Worm (Caenorhabditis elegans) whole organism, L3 larva: ENCODE results near the gene lon-3.

ENCODE experiments used
- R02D3.7 ChIP-seq: fragments of 150-350 bp; optimal IDR thresholded peaks from 2 replicates; lab custom pipeline; 2014; ENCODE audit warnings: missing biosample characterization, missing genetic modification characterization
- ZK546.5 ChIP-seq: sonication (generic microtip); optimal IDR thresholded peaks from 2 replicates; lab custom pipeline; 2017; ENCODE audit warnings: missing biosample characterization, missing genetic modification characterization
- aly-2 ChIP-seq: fragments of 150-350 bp; optimal IDR thresholded peaks from 2 replicates; lab custom pipeline; 2014; ENCODE audit warnings: missing biosample characterization, missing genetic modification characterization
- ama-1 ChIP-seq: fragments of 150-350 bp; optimal IDR thresholded peaks from 2 replicates; lab custom pipeline; 2018
- ceh-82 ChIP-seq: fragments of 150-350 bp; optimal IDR thresholded peaks from 2 replicates; lab custom pipeline; 2014; ENCODE audit warnings: missing biosample characterization, missing genetic modification characterization
- ceh-9 ChIP-seq: sonication (generic microtip); optimal IDR thresholded peaks from 2 replicates; lab custom pipeline; 2018; ENCODE audit warnings: missing biosample characterization, missing genetic modification characterization
- egl-5 ChIP-seq: fragments of 150-350 bp; optimal IDR thresholded peaks from 2 replicates; lab custom pipeline; 2017; ENCODE audit warnings: missing biosample characterization, missing genetic modification reagents, missing genetic modification characterization, inconsistent platforms
- fos-1 ChIP-seq: fragments of 150-350 bp; optimal IDR thresholded peaks from 2 replicates; lab custom pipeline; 2014; ENCODE audit warnings: missing biosample characterization, missing genetic modification characterization
- hmg-11 ChIP-seq: sonication (generic microtip); optimal IDR thresholded peaks from 2 replicates; lab custom pipeline; 2016; ENCODE audit warnings: missing genetic modification characterization, missing compliant biosample characterization
- nhr-237 ChIP-seq: fragments of 150-350 bp; optimal IDR thresholded peaks from 2 replicates; lab custom pipeline; 2014; ENCODE audit warnings: missing biosample characterization, missing genetic modification characterization
- nhr-25 ChIP-seq: sonication (generic microtip); optimal IDR thresholded peaks from 2 replicates; lab custom pipeline; 2017; ENCODE audit warnings: missing biosample characterization, missing genetic modification characterization
- pha-4 ChIP-seq: fragments of 150-350 bp; optimal IDR thresholded peaks from 2 replicates; lab custom pipeline; 2014; ENCODE audit warnings: missing biosample characterization, missing genetic modification reagents, missing genetic modification characterization
- skn-1 ChIP-seq: fragments of 150-350 bp; optimal IDR thresholded peaks from 2 replicates; lab custom pipeline; 2014; ENCODE audit warnings: missing biosample characterization, missing genetic modification characterization

- no peak for TF ChIP-seq R02D3.7
- no peak for TF ChIP-seq ceh-82
- TF ChIP-seq ZK546.5 (tag; lab: Kevin White, UChicago) = no peak
- no peak for TF ChIP-seq ceh-9 (tag; lab: Kevin White, UChicago)
- no peak for TF ChIP-seq nhr-237 (tag; lab: Kevin White, UChicago)
- no peak for TF ChIP-seq aly-2 (tag; lab: Kevin White, UChicago)
- no peak for TF ChIP-seq skn-1 (tag; lab: Kevin White, UChicago)
- TF ChIP-seq pha-4 (tag; lab: Kevin White, UChicago) = peak; percentile 86
- TF ChIP-seq egl-5 = no peak
- TF ChIP-seq hmg-11 (tag; lab: Kevin White, UChicago) = peak; percentile 72
- peak; percentile 65 for TF ChIP-seq nhr-25
- no peak for TF ChIP-seq ama-1 (lab: Kevin White, UChicago)
- no peak for TF ChIP-seq fos-1 (tag; lab: Kevin White, UChicago)
These were observed 7.4 kb downstream of the lon-3 start, which contains the start of gene dpy-30 for ce11 chrV:12190943-12191569.
